Fruit fly (Drosophila melanogaster) whole organism, prepupa: ENCODE data around the gene Pif1B.

Experiments
- Blimp-1 ChIP-seq: fragments of 200-800 bp; sonication (Bioruptor generic); optimal IDR thresholded peaks from 3 replicates; lab custom pipeline; 2017; ENCODE audit warnings: missing biosample characterization, missing genetic modification characterization, mild to moderate bottlenecking, moderate library complexity, missing genetic modification reagents
- CG10631 ChIP-seq: fragments of 200-800 bp; sonication (Bioruptor generic); optimal IDR thresholded peaks from 2 replicates; lab custom pipeline; 2016; ENCODE audit warnings: missing biosample characterization, missing genetic modification characterization
- CG11762 ChIP-seq: fragments of 200-800 bp; sonication (Bioruptor generic); optimal IDR thresholded peaks from 3 replicates; lab custom pipeline; 2016; ENCODE audit warnings: missing biosample characterization, missing genetic modification characterization; ENCODE audit not compliant: insufficient read depth
- CG11902 ChIP-seq: fragments of 200-800 bp; sonication (Bioruptor generic); optimal IDR thresholded peaks from 3 replicates; lab custom pipeline; 2016; ENCODE audit warnings: missing biosample characterization, missing genetic modification characterization
- CG15336 ChIP-seq: fragments of 200-800 bp; sonication (Bioruptor generic); IDR thresholded peaks from 2 replicates; pipeline ENCODE4 v1.3.6; 2022; ENCODE audit warnings: missing biosample characterization, missing genetic modification characterization
- CG1621 ChIP-seq: fragments of 200-800 bp; sonication (Bioruptor generic); optimal IDR thresholded peaks from 3 replicates; lab custom pipeline; 2018; ENCODE audit warnings: missing biosample characterization, mild to moderate bottlenecking, missing genetic modification characterization
- CG3032 ChIP-seq: fragments of 200-800 bp; optimal IDR thresholded peaks from 2 replicates; lab custom pipeline; 2019; ENCODE audit warnings: missing biosample characterization, mild to moderate bottlenecking, missing genetic modification characterization, moderate library complexity
- CG31627 ChIP-seq: fragments of 200-800 bp; sonication (Bioruptor generic); optimal IDR thresholded peaks from 3 replicates; lab custom pipeline; 2016; ENCODE audit warnings: missing biosample characterization, missing genetic modification characterization
- CG34406 ChIP-seq: fragments of 200-800 bp; sonication (Bioruptor generic); optimal IDR thresholded peaks from 3 replicates; lab custom pipeline; 2016; ENCODE audit warnings: missing biosample characterization, missing genetic modification characterization
- CG3919 ChIP-seq: fragments of 200-800 bp; sonication (Bioruptor generic); optimal IDR thresholded peaks from 3 replicates; lab custom pipeline; 2016; ENCODE audit warnings: missing biosample characterization, missing genetic modification characterization
- CG4318 ChIP-seq: fragments of 200-800 bp; sonication (Bioruptor generic); optimal IDR thresholded peaks from 3 replicates; lab custom pipeline; 2017; ENCODE audit warnings: missing biosample characterization, mild to moderate bottlenecking, missing genetic modification characterization
- CG6163 ChIP-seq: fragments of 200-800 bp; sonication (Bioruptor generic); IDR thresholded peaks from 3 replicates; pipeline ENCODE4 v1.3.6; 2022; ENCODE audit warnings: missing biosample characterization, missing genetic modification characterization
- CG6792 ChIP-seq: fragments of 200-800 bp; sonication (Bioruptor generic); optimal IDR thresholded peaks from 3 replicates; lab custom pipeline; 2016; ENCODE audit warnings: missing biosample characterization, missing genetic modification characterization
- CG6808 ChIP-seq: fragments of 200-800 bp; sonication (Bioruptor generic); optimal IDR thresholded peaks from 3 replicates; lab custom pipeline; 2017; ENCODE audit warnings: missing biosample characterization, missing genetic modification characterization, mild to moderate bottlenecking, moderate library complexity, missing genetic modification reagents
- CG7368 ChIP-seq: fragments of 200-800 bp; sonication (Bioruptor generic); optimal IDR thresholded peaks from 3 replicates; lab custom pipeline; 2016; ENCODE audit warnings: missing biosample characterization, missing genetic modification characterization
- CG8119 ChIP-seq: fragments of 200-800 bp; sonication (Bioruptor generic); IDR thresholded peaks from 3 replicates; pipeline ENCODE4 v1.3.6; 2022; ENCODE audit warnings: missing biosample characterization, missing genetic modification characterization
- CG8319 ChIP-seq: fragments of 200-800 bp; sonication (Bioruptor generic); optimal IDR thresholded peaks from 3 replicates; lab custom pipeline; 2016; ENCODE audit warnings: missing biosample characterization, missing genetic modification characterization
- CG9139 ChIP-seq: fragments of 200-800 bp; sonication (Bioruptor generic); optimal IDR thresholded peaks from 3 replicates; lab custom pipeline; 2017; ENCODE audit warnings: missing biosample characterization, mild to moderate bottlenecking, missing genetic modification characterization
- Eip78C ChIP-seq: fragments of 200-800 bp; sonication (Bioruptor generic); peaks from one replicate; lab custom pipeline; 2016; ENCODE audit warnings: missing biosample characterization, missing genetic modification characterization
- Eip93F ChIP-seq: fragments of 200-800 bp; sonication (Bioruptor generic); optimal IDR thresholded peaks from 2 replicates; lab custom pipeline; 2016; ENCODE audit warnings: missing biosample characterization, mild to moderate bottlenecking, missing genetic modification characterization
- Ets96B ChIP-seq: fragments of 200-800 bp; optimal IDR thresholded peaks from 2 replicates; lab custom pipeline; 2019; ENCODE audit warnings: missing biosample characterization, mild to moderate bottlenecking, missing genetic modification characterization, moderate library complexity
- Gug ChIP-seq: fragments of 200-800 bp; sonication (Bioruptor generic); IDR thresholded peaks from 2 replicates; pipeline ENCODE4 v1.3.6; 2022; ENCODE audit warnings: missing biosample characterization, missing genetic modification characterization
- Hr4 ChIP-seq: fragments of 200-800 bp; sonication (Bioruptor generic); optimal IDR thresholded peaks from 3 replicates; lab custom pipeline; 2016; ENCODE audit warnings: missing biosample characterization, missing genetic modification characterization
- OdsH ChIP-seq: fragments of 200-800 bp; sonication (Bioruptor generic); optimal IDR thresholded peaks from 3 replicates; lab custom pipeline; 2016; ENCODE audit warnings: missing biosample characterization, missing genetic modification characterization
- Smox ChIP-seq: fragments of 200-800 bp; sonication (Bioruptor generic); optimal IDR thresholded peaks from 3 replicates; lab custom pipeline; 2016; ENCODE audit warnings: missing biosample characterization, missing genetic modification characterization
- Sox102F ChIP-seq: fragments of 200-800 bp; sonication (Bioruptor generic); optimal IDR thresholded peaks from 2 replicates; lab custom pipeline; 2016; ENCODE audit warnings: missing biosample characterization, mild to moderate bottlenecking, missing genetic modification characterization
- Sox14 ChIP-seq: fragments of 200-800 bp; sonication (Bioruptor generic); optimal IDR thresholded peaks from 3 replicates; lab custom pipeline; 2016; ENCODE audit warnings: missing biosample characterization, missing genetic modification characterization
- Sox15 ChIP-seq: fragments of 200-800 bp; sonication (Bioruptor generic); optimal IDR thresholded peaks from 3 replicates; lab custom pipeline; 2016; ENCODE audit warnings: missing biosample characterization, missing genetic modification characterization
- achi ChIP-seq: fragments of 200-800 bp; sonication (Bioruptor generic); optimal IDR thresholded peaks from 3 replicates; lab custom pipeline; 2016; ENCODE audit warnings: missing biosample characterization, missing genetic modification characterization
- acj6 ChIP-seq: fragments of 200-800 bp; sonication (Bioruptor generic); optimal IDR thresholded peaks from 3 replicates; lab custom pipeline; 2016; ENCODE audit warnings: missing biosample characterization, missing genetic modification characterization
- cyc ChIP-seq: fragments of 200-800 bp; sonication (Bioruptor generic); optimal IDR thresholded peaks from 3 replicates; lab custom pipeline; 2016; ENCODE audit warnings: missing biosample characterization, missing genetic modification characterization
- dsx ChIP-seq: fragments of 200-800 bp; optimal IDR thresholded peaks from 3 replicates; lab custom pipeline; 2019; ENCODE audit warnings: missing biosample characterization, mild to moderate bottlenecking, missing genetic modification characterization, moderate library complexity; ENCODE audit not compliant: poor library complexity, severe bottlenecking
- eg ChIP-seq: fragments of 200-800 bp; sonication (Bioruptor generic); IDR thresholded peaks from 3 replicates; pipeline ENCODE4 v1.3.6; 2022; ENCODE audit warnings: missing biosample characterization, missing genetic modification characterization
- esn ChIP-seq: fragments of 200-800 bp; sonication (Bioruptor generic); optimal IDR thresholded peaks from 2 replicates; lab custom pipeline; 2016; ENCODE audit warnings: missing biosample characterization, mild to moderate bottlenecking, missing genetic modification characterization, moderate library complexity
- fd59A ChIP-seq: fragments of 200-800 bp; sonication (Bioruptor generic); optimal IDR thresholded peaks from 2 replicates; lab custom pipeline; 2017; ENCODE audit warnings: missing biosample characterization, mild to moderate bottlenecking, missing genetic modification characterization, missing genetic modification reagents
- fd85E ChIP-seq: fragments of 200-800 bp; sonication (Bioruptor generic); optimal IDR thresholded peaks from 3 replicates; lab custom pipeline; 2016; ENCODE audit warnings: missing biosample characterization, missing genetic modification characterization
- fkh ChIP-seq: fragments of 200-800 bp; sonication (Bioruptor generic); optimal IDR thresholded peaks from 3 replicates; lab custom pipeline; 2017; ENCODE audit warnings: missing biosample characterization, mild to moderate bottlenecking, missing genetic modification characterization, moderate library complexity
- salr ChIP-seq, 2 experiments: fragments of 200-800 bp; sonication (Bioruptor generic); optimal IDR thresholded peaks; 3 replicates each; lab custom pipeline; 2016 to 2018; ENCODE audit warnings: missing biosample characterization in 2 of 2, missing genetic modification characterization in 2 of 2, mild to moderate bottlenecking in 1 of 2
- spab ChIP-seq: fragments of 200-800 bp; sonication (Bioruptor generic); optimal IDR thresholded peaks from 2 replicates; lab custom pipeline; 2017; ENCODE audit warnings: missing biosample characterization, mild to moderate bottlenecking, missing genetic modification characterization, missing genetic modification reagents
- ss ChIP-seq, 2 experiments: fragments of 200-800 bp; sonication (Bioruptor generic); optimal IDR thresholded peaks; 2 replicates in 1 of 2; 3 replicates in 1 of 2; lab custom pipeline; 2017 to 2018; ENCODE audit warnings: mild to moderate bottlenecking in 2 of 2, missing biosample characterization in 2 of 2, missing genetic modification characterization in 2 of 2, moderate library complexity in 1 of 2
- topi ChIP-seq: fragments of 200-800 bp; sonication (Bioruptor generic); optimal IDR thresholded peaks from 3 replicates; lab custom pipeline; 2016; ENCODE audit warnings: missing biosample characterization, missing genetic modification characterization

Pif1B gene

dm6 chr3R:8849373-8850228 is 48.6 kb upstream of the Pif1B start (continued):
- peak; percentile 59 for TF ChIP-seq CG1621 (tag; lab: Kevin White, UChicago)
- peak; percentile 61 for TF ChIP-seq CG10631 (GFP tag; lab: Kevin White, UChicago)
- TF ChIP-seq Eip78C (GFP tag; lab: Kevin White, UChicago): peak; percentile 87
- TF ChIP-seq fd59A: peak; percentile 2
- TF ChIP-seq salr (GFP tag; optimal IDR thresholded peaks at IDR 0.05; lab: Kevin White, UChicago): peak in 1 of 2 experiments; percentile 35
- TF ChIP-seq cyc (GFP tag; lab: Kevin White, UChicago): peak; percentile 54
- TF ChIP-seq spab (GFP tag; lab: Kevin White, UChicago): peak; percentile 55
- peak; percentile 68 for TF ChIP-seq CG3919 (GFP tag; lab: Kevin White, UChicago)
- TF ChIP-seq Sox14 (GFP tag; lab: Kevin White, UChicago): peak; percentile 50
- peak; percentile 69 for TF ChIP-seq Ets96B (tag; lab: Kevin White, UChicago)
- TF ChIP-seq esn (GFP tag; lab: Kevin White, UChicago): peak; percentile 63
- peak; percentile 35 for TF ChIP-seq CG9139
- peak; percentile 23 for TF ChIP-seq CG8319 (GFP tag; lab: Kevin White, UChicago)
- TF ChIP-seq Gug (GFP tag; lab: Robert Waterston, UW): peak; percentile 48; the same call in 1 of the 2 replicates
- TF ChIP-seq Sox15 (GFP tag; lab: Kevin White, UChicago): peak; percentile 28
- TF ChIP-seq Smox (GFP tag; lab: Kevin White, UChicago): peak; percentile 45
- TF ChIP-seq CG3032 (tag; lab: Kevin White, UChicago): peak; percentile 35
- peak; percentile 76 for TF ChIP-seq CG15336 (GFP tag; lab: Robert Waterston, UW)
- peak; percentile 52 for TF ChIP-seq CG11762 (GFP tag; lab: Kevin White, UChicago)
- TF ChIP-seq CG7368 (GFP tag; lab: Kevin White, UChicago): peak; percentile 35
- no peak for TF ChIP-seq fd85E (GFP tag; lab: Kevin White, UChicago)
- TF ChIP-seq Blimp-1 (GFP tag; lab: Kevin White, UChicago): no peak
- peak in 1 of 2 experiments; percentile 50 for TF ChIP-seq ss (GFP tag; optimal IDR thresholded peaks at IDR 0.05; lab: Kevin White, UChicago)

dm6 chr3R:8848190-8848589 is 47.2 kb upstream of the Pif1B start:
- TF ChIP-seq CG6792 (GFP tag; lab: Kevin White, UChicago): no peak
- TF ChIP-seq CG31627 (GFP tag; lab: Kevin White, UChicago): no peak
- no peak for TF ChIP-seq CG9139
- no peak for TF ChIP-seq CG11902 (GFP tag; lab: Kevin White, UChicago)
- TF ChIP-seq Blimp-1 (GFP tag; lab: Kevin White, UChicago): no peak
- TF ChIP-seq topi (GFP tag; lab: Kevin White, UChicago): no peak
- no peak for TF ChIP-seq CG8119 (GFP tag; lab: Robert Waterston, UW)
- no peak for TF ChIP-seq ss (GFP tag; optimal IDR thresholded peaks at IDR 0.05; lab: Kevin White, UChicago)
- TF ChIP-seq Hr4 (GFP tag; lab: Kevin White, UChicago): no peak
- no peak for TF ChIP-seq CG6808 (GFP tag; lab: Kevin White, UChicago)
- TF ChIP-seq achi (GFP tag; lab: Kevin White, UChicago): no peak
- TF ChIP-seq, all 60 proteins: peak for 0

dm6 chr3R:8847096-8847639 is 46.2 kb upstream of the Pif1B start:
- TF ChIP-seq achi (GFP tag; lab: Kevin White, UChicago) (peak; percentile 60), CG11762 (GFP tag; lab: Kevin White, UChicago) (peak; percentile 22), CG1621 (tag; lab: Kevin White, UChicago) (peak; percentile 46), spab (GFP tag; lab: Kevin White, UChicago) (peak; percentile 15), CG34406 (peak; percentile 52), CG15336 (GFP tag; lab: Robert Waterston, UW) (peak; percentile 55), Ets96B (tag; lab: Kevin White, UChicago) (peak; percentile 43), eg (GFP tag; lab: Robert Waterston, UW) (peak; percentile 56; the same call in 1 of the 3 replicates), CG10631 (GFP tag; lab: Kevin White, UChicago) (peak; percentile 72), Sox102F (GFP tag; lab: Kevin White, UChicago) (peak; percentile 50), CG3919 (GFP tag; lab: Kevin White, UChicago) (peak; percentile 64), ss (GFP tag; optimal IDR thresholded peaks at IDR 0.05; lab: Kevin White, UChicago) (peak in 1 of 2 experiments; percentile 55), topi (GFP tag; lab: Kevin White, UChicago) (peak; percentile 40), OdsH (GFP tag; lab: Kevin White, UChicago) (peak; percentile 64), Eip93F (GFP tag; lab: Kevin White, UChicago) (no peak), CG3032 (tag; lab: Kevin White, UChicago) (peak; percentile 43), fkh (no peak), CG31627 (GFP tag; lab: Kevin White, UChicago) (peak; percentile 53), CG8119 (GFP tag; lab: Robert Waterston, UW) (peak; percentile 59; the same call in 2 of the 3 replicates), CG4318 (GFP tag; lab: Kevin White, UChicago) (no peak), acj6 (GFP tag; lab: Kevin White, UChicago) (peak; percentile 74), dsx (GFP tag; lab: Kevin White, UChicago) (peak; percentile 12), fd85E (GFP tag; lab: Kevin White, UChicago) (no peak), CG6163 (GFP tag; lab: Robert Waterston, UW) (peak; percentile 70), CG11902 (GFP tag; lab: Kevin White, UChicago) (peak; percentile 49), Eip78C (GFP tag; lab: Kevin White, UChicago) (peak; percentile 83)
